Worm (Caenorhabditis elegans) whole organism, L2 larva: Measurements from ENCODE around the gene aman-2.

Experiments
- C34F6.9 ChIP-seq: fragments of 150-350 bp; optimal IDR thresholded peaks from 2 replicates; lab custom pipeline; 2014; ENCODE audit warnings: missing biosample characterization, missing genetic modification characterization
- F13H6.1 ChIP-seq: sonication (generic microtip); optimal IDR thresholded peaks from 2 replicates; lab custom pipeline; 2016; ENCODE audit warnings: missing genetic modification characterization, missing compliant biosample characterization
- R02D3.7 ChIP-seq: fragments of 150-350 bp; optimal IDR thresholded peaks from 2 replicates; lab custom pipeline; 2014; ENCODE audit warnings: missing biosample characterization, missing genetic modification characterization
- Y55F3AM.14 ChIP-seq: fragments of 200-800 bp; sonication (Bioruptor generic); optimal IDR thresholded peaks from 2 replicates; lab custom pipeline; 2018; ENCODE audit warnings: mild to moderate bottlenecking, missing genetic modification characterization, missing compliant biosample characterization
- ZK546.5 ChIP-seq: sonication (generic microtip); optimal IDR thresholded peaks from 2 replicates; lab custom pipeline; 2017; ENCODE audit warnings: missing biosample characterization, missing genetic modification characterization
- alr-1 ChIP-seq: fragments of 150-350 bp; optimal IDR thresholded peaks from 2 replicates; lab custom pipeline; 2014; ENCODE audit warnings: missing biosample characterization, missing genetic modification characterization
- aly-2 ChIP-seq: fragments of 150-350 bp; optimal IDR thresholded peaks from 2 replicates; lab custom pipeline; 2014; ENCODE audit warnings: missing biosample characterization, missing genetic modification characterization
- ama-1 ChIP-seq: fragments of 150-350 bp; optimal IDR thresholded peaks from 2 replicates; lab custom pipeline; 2018; ENCODE audit warnings: inconsistent platforms
- ceh-16 ChIP-seq: fragments of 150-350 bp; optimal IDR thresholded peaks from 2 replicates; lab custom pipeline; 2014; ENCODE audit warnings: missing biosample characterization, missing genetic modification characterization
- ceh-82 ChIP-seq: fragments of 150-350 bp; optimal IDR thresholded peaks from 2 replicates; lab custom pipeline; 2014; ENCODE audit warnings: missing biosample characterization, missing genetic modification characterization
- crh-2 ChIP-seq: sonication (generic microtip); optimal IDR thresholded peaks from 2 replicates; lab custom pipeline; 2017; ENCODE audit warnings: missing biosample characterization, missing genetic modification characterization
- dmd-4 ChIP-seq: sonication (generic microtip); optimal IDR thresholded peaks from 2 replicates; lab custom pipeline; 2017; ENCODE audit warnings: missing biosample characterization, missing genetic modification characterization
- egl-27 ChIP-seq: sonication (generic microtip); optimal IDR thresholded peaks from 3 replicates; lab custom pipeline; 2017; ENCODE audit warnings: missing biosample characterization, missing genetic modification reagents, missing genetic modification characterization
- elt-1 ChIP-seq: fragments of 150-350 bp; optimal IDR thresholded peaks from 2 replicates; lab custom pipeline; 2014; ENCODE audit warnings: missing biosample characterization, missing genetic modification characterization
- elt-3 ChIP-seq: sonication (generic microtip); optimal IDR thresholded peaks from 2 replicates; lab custom pipeline; 2017; ENCODE audit warnings: missing biosample characterization, missing genetic modification characterization
- fos-1 ChIP-seq: fragments of 150-350 bp; optimal IDR thresholded peaks from 2 replicates; lab custom pipeline; 2014; ENCODE audit warnings: missing biosample characterization, missing genetic modification characterization
- gmeb-1 ChIP-seq: fragments of 150-350 bp; optimal IDR thresholded peaks from 2 replicates; lab custom pipeline; 2014; ENCODE audit warnings: missing biosample characterization, missing genetic modification characterization
- lin-11 ChIP-seq: fragments of 150-350 bp; sonication (generic microtip); optimal IDR thresholded peaks from 2 replicates; lab custom pipeline; 2014; ENCODE audit warnings: missing biosample characterization, missing genetic modification characterization, inconsistent platforms, mixed read lengths
- lin-13 ChIP-seq: fragments of 150-350 bp; optimal IDR thresholded peaks from 2 replicates; lab custom pipeline; 2014; ENCODE audit warnings: missing biosample characterization, missing genetic modification reagents, missing genetic modification characterization
- lin-39 ChIP-seq: fragments of 150-350 bp; optimal IDR thresholded peaks from 2 replicates; lab custom pipeline; 2014; ENCODE audit warnings: missing biosample characterization, missing genetic modification reagents, missing genetic modification characterization
- mab-5 ChIP-seq: fragments of 150-350 bp; optimal IDR thresholded peaks from 2 replicates; lab custom pipeline; 2014; ENCODE audit warnings: missing biosample characterization, missing genetic modification characterization
- mbf-1 ChIP-seq: sonication (generic microtip); optimal IDR thresholded peaks from 2 replicates; lab custom pipeline; 2017; ENCODE audit warnings: missing biosample characterization, missing genetic modification characterization
- mdl-1 ChIP-seq, 2 experiments: fragments of 150-350 bp in 1 of 2; sonication (generic microtip) in 1 of 2; optimal IDR thresholded peaks; 2 replicates each; lab custom pipeline; 2017; ENCODE audit warnings: missing biosample characterization in 2 of 2, missing genetic modification characterization in 2 of 2
- nhr-11 ChIP-seq: fragments of 150-350 bp; optimal IDR thresholded peaks from 2 replicates; lab custom pipeline; 2014; ENCODE audit warnings: missing biosample characterization, missing genetic modification characterization
- nhr-12 ChIP-seq: fragments of 150-350 bp; optimal IDR thresholded peaks from 2 replicates; lab custom pipeline; 2014; ENCODE audit warnings: missing biosample characterization, missing genetic modification characterization
- nhr-129 ChIP-seq: fragments of 150-350 bp; optimal IDR thresholded peaks from 2 replicates; lab custom pipeline; 2014; ENCODE audit warnings: missing biosample characterization, missing genetic modification characterization
- nhr-21 ChIP-seq: fragments of 150-350 bp; optimal IDR thresholded peaks from 2 replicates; lab custom pipeline; 2014; ENCODE audit warnings: missing biosample characterization, missing genetic modification characterization
- nhr-23 ChIP-seq: fragments of 150-350 bp; optimal IDR thresholded peaks from 2 replicates; lab custom pipeline; 2014; ENCODE audit warnings: missing biosample characterization, missing genetic modification reagents, missing genetic modification characterization
- nhr-237 ChIP-seq: fragments of 150-350 bp; optimal IDR thresholded peaks from 2 replicates; lab custom pipeline; 2014; ENCODE audit warnings: missing biosample characterization, missing genetic modification characterization
- nhr-25 ChIP-seq: fragments of 150-350 bp; sonication (generic microtip); optimal IDR thresholded peaks from 3 replicates; lab custom pipeline; 2014; ENCODE audit warnings: missing biosample characterization, missing genetic modification characterization
- nhr-6 ChIP-seq: fragments of 150-350 bp; optimal IDR thresholded peaks from 2 replicates; lab custom pipeline; 2014; ENCODE audit warnings: missing biosample characterization, missing genetic modification characterization
- nhr-77 ChIP-seq: fragments of 150-350 bp; optimal IDR thresholded peaks from 2 replicates; lab custom pipeline; 2014; ENCODE audit warnings: missing biosample characterization, missing genetic modification characterization
- peb-1 ChIP-seq: fragments of 150-350 bp; optimal IDR thresholded peaks from 2 replicates; lab custom pipeline; 2014; ENCODE audit warnings: missing biosample characterization, missing genetic modification characterization
- sem-4 ChIP-seq: fragments of 150-350 bp; optimal IDR thresholded peaks from 2 replicates; lab custom pipeline; 2014; ENCODE audit warnings: missing biosample characterization, missing genetic modification reagents, missing genetic modification characterization
- skn-1 ChIP-seq: sonication (generic microtip); optimal IDR thresholded peaks from 2 replicates; lab custom pipeline; 2017; ENCODE audit warnings: missing biosample characterization, missing genetic modification characterization
- sma-9 ChIP-seq, 2 experiments: fragments of 150-350 bp in 1 of 2; sonication (generic microtip) in 1 of 2; optimal IDR thresholded peaks; 2 replicates each; lab custom pipeline; 2014 to 2016; ENCODE audit warnings: missing genetic modification characterization in 2 of 2, mild to moderate bottlenecking in 1 of 2, missing biosample characterization in 1 of 2, missing compliant biosample characterization in 1 of 2, missing genetic modification reagents in 1 of 2, moderate library complexity in 1 of 2
- snpc-4 ChIP-seq: fragments of 150-350 bp; optimal IDR thresholded peaks from 2 replicates; lab custom pipeline; 2014; ENCODE audit warnings: missing biosample characterization, missing genetic modification characterization
- unc-39 ChIP-seq: fragments of 150-350 bp; optimal IDR thresholded peaks from 2 replicates; lab custom pipeline; 2014; ENCODE audit warnings: missing biosample characterization, missing genetic modification characterization
- unc-55 ChIP-seq: fragments of 150-350 bp; sonication (generic microtip); optimal IDR thresholded peaks from 3 replicates; lab custom pipeline; 2014; ENCODE audit warnings: missing biosample characterization, missing genetic modification reagents, missing genetic modification characterization
- unc-62 ChIP-seq: fragments of 150-350 bp; optimal IDR thresholded peaks from 2 replicates; lab custom pipeline; 2014; ENCODE audit warnings: missing biosample characterization, missing genetic modification reagents, missing genetic modification characterization
- zag-1 ChIP-seq: fragments of 150-350 bp; optimal IDR thresholded peaks from 2 replicates; lab custom pipeline; 2014; ENCODE audit warnings: missing biosample characterization, missing genetic modification characterization
- ztf-1 ChIP-seq: fragments of 200-800 bp; sonication (Bioruptor generic); conservative IDR thresholded peaks from 2 replicates; pipeline ENCODE4 v1.3.6; 2022; ENCODE audit warnings: missing genetic modification characterization, missing compliant biosample characterization
- ztf-11 ChIP-seq: sonication (generic microtip); optimal IDR thresholded peaks from 2 replicates; lab custom pipeline; 2017; ENCODE audit warnings: missing biosample characterization, missing genetic modification characterization

aman-2 gene

DNA sequence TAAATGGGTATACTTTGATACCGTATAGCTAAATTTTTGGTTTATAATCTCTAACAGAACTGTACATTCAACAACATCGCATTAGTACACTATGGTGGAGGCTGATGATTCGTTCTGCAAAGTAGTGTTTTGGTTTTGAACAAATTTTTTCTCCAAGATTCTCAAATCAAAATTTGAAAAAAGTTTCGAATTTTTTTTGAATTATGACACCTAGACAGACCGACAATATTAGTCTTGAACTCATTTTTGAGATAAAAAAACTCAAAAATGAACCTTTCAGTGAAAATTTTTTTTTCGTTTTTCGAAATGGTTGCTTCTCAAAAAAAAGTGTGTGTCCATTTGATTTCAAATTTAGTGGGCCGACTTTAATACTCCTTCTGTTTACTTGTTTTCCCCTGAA lies 12.4 kb upstream of the aman-2 start:
- no peak for TF ChIP-seq egl-27
- no peak for TF ChIP-seq alr-1 (tag; lab: Kevin White, UChicago)
- no peak for TF ChIP-seq ceh-16 (tag; lab: Kevin White, UChicago)
- TF ChIP-seq fos-1 (tag; lab: Kevin White, UChicago): no peak
- no peak for TF ChIP-seq nhr-23 (tag; lab: Kevin White, UChicago)
- TF ChIP-seq ztf-1 (GFP tag; lab: Robert Waterston, UW): no peak
- no peak for TF ChIP-seq ztf-11 (tag; lab: Kevin White, UChicago)
- TF ChIP-seq ceh-82 (tag; lab: Kevin White, UChicago): no peak

DNA sequence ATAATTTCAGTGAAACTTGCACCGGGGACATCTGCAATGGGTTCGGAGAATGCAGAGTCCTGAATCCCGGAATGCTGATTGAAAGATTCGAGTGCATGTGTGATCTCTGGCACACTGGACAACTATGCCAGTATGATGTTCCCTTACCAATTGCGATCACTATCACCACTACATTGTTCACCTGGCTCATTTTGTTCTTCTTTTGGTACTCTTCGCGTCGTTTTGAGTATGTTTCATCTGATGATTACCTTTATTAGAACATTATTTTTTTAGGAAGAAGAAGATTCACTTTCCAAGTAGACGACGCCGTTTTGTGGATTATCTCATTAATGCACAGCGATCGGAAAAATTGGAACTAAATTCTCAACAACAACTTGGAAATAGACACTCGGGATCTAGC lies 10.7 kb upstream of the aman-2 start:
- TF ChIP-seq C34F6.9 (tag; lab: Kevin White, UChicago) (no peak), nhr-25 (tag; lab: Kevin White, UChicago) (no peak), mbf-1 (tag; lab: Kevin White, UChicago) (no peak), nhr-77 (tag; lab: Kevin White, UChicago) (no peak), zag-1 (tag; lab: Kevin White, UChicago) (no peak), nhr-23 (tag; lab: Kevin White, UChicago) (no peak), skn-1 (tag; lab: Kevin White, UChicago) (no peak), lin-13 (no peak), ztf-1 (GFP tag; lab: Robert Waterston, UW) (no peak), mdl-1 (tag; optimal IDR thresholded peaks at IDR 0.05; lab: Kevin White, UChicago) (no peak), crh-2 (no peak), dmd-4 (tag; lab: Kevin White, UChicago) (no peak), nhr-6 (tag; lab: Kevin White, UChicago) (no peak), sem-4 (tag; lab: Kevin White, UChicago) (no peak), nhr-237 (tag; lab: Kevin White, UChicago) (no peak), ztf-11 (tag; lab: Kevin White, UChicago) (no peak), R02D3.7 (tag; lab: Kevin White, UChicago) (no peak), nhr-129 (tag; lab: Kevin White, UChicago) (no peak), nhr-12 (no peak), lin-39 (tag; lab: Kevin White, UChicago) (no peak)
- TF ChIP-seq, all 48 proteins: peak for 0

DNA sequence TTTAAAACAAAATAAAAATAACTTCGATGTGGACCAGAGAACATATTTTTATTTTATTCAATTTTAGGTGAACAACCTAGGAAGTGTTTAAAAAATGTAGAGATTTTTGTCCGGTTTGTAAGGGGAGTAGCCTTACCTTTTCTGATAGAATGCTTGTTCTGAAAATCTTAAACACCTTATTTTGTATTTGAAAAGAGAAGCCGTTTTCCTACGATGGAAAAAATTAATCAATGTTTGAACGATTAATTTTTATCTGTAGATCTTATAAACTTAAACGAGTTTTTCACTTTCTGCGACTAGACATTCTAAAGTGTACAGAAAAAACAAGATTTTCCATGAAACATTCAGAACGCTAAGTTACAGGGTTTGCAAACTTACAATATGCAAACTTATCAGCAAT lies 9.3 kb upstream of the aman-2 start, which contains the start of gene F58H1.6:
TSS of gene F58H1.6 (plus strand) at position 301 of the 400 bp plus-strand sequence.
- TF ChIP-seq unc-62 (GFP tag; lab: Kevin White, UChicago) (no peak), nhr-21 (tag; lab: Kevin White, UChicago) (no peak), gmeb-1 (tag; lab: Kevin White, UChicago) (no peak), peb-1 (tag; lab: Kevin White, UChicago) (no peak)

DNA sequence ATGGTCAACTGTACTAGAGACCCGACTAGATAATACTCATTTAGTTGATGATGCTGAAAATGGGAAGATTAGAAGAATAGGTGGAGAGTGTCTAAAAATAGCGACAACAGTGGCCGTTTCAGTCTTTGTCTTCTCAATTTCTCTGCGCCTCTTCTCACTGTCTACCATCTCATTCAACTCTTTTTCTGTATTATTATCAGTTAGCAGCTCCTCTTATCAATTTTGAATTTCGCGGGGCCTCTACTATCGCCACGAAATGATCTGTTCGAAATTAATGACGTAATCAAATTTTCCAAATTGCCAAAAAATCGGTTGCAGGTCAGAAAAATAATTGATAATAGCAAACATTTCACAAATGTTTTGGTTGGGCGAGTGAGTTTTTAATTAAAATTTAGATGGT lies 8.6 kb upstream of the aman-2 start:
- TF ChIP-seq skn-1 (tag; lab: Kevin White, UChicago) (peak; percentile 51), lin-11 (tag; lab: Kevin White, UChicago) (no peak), crh-2 (peak; percentile 61), ceh-16 (tag; lab: Kevin White, UChicago) (no peak), unc-39 (tag; lab: Kevin White, UChicago) (no peak), F13H6.1 (tag; lab: Kevin White, UChicago) (peak; percentile 70), sma-9 (GFP tag; optimal IDR thresholded peaks at IDR 0.05; lab: Kevin White, UChicago) (peak; percentile 57), sma-9 (tag; optimal IDR thresholded peaks at IDR 0.05; lab: Kevin White, UChicago) (no peak), fos-1 (tag; lab: Kevin White, UChicago) (peak; percentile 80), gmeb-1 (tag; lab: Kevin White, UChicago) (peak; percentile 51)

DNA sequence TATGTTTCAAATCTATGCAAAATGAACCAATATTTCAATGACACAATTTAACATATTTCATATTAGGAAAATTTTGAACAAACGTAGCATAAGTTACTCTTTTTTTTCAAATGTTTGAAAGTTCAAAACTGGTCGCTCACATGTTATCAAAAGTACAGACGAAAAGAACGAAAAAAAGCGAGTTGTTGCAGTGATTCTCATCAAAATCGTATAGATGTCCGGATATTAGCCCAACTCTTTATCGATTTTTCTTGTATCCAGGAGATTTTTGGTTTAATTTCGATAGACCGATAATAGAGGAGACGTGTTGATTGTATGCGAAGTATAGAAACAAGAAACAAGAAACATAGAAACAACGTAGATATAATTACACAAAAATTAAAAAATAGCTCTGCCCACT lies 7.3 kb upstream of the aman-2 start:
- TF ChIP-seq nhr-129 (tag; lab: Kevin White, UChicago) (no peak), crh-2 (no peak)

DNA sequence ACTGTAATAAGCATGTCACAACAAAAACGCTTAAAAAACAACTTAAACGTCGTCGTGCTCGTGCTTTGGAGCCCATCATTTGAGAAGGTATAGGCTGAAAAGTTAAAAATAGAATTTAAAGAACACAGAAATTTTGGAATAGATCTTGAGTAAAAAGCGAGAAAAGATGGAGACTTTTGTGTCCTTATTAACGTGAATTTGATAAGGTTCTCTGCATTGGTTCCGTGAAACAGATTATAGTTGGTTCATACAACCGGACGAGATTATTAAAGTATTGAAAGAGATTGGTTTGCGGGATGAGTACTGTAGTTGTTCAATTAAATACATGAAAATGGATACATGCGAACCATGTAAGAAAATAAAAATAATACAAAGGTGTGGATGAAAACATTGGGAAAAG lies 4.7 kb upstream of the aman-2 start, which contains the start of gene gpla-1:
TSS of gene gpla-1 (minus strand) at position 101 of the 400 bp plus-strand sequence.
- TF ChIP-seq zag-1 (tag; lab: Kevin White, UChicago) (no peak), nhr-12 (no peak), elt-1 (no peak), lin-11 (tag; lab: Kevin White, UChicago) (no peak), sem-4 (tag; lab: Kevin White, UChicago) (no peak), snpc-4 (no peak), mab-5 (tag; lab: Kevin White, UChicago) (no peak), ZK546.5 (tag; lab: Kevin White, UChicago) (no peak), unc-55 (GFP tag; lab: Kevin White, UChicago) (no peak), ama-1 (lab: Kevin White, UChicago) (no peak), nhr-11 (no peak), ztf-1 (GFP tag; lab: Robert Waterston, UW) (no peak), unc-39 (tag; lab: Kevin White, UChicago) (no peak), aly-2 (tag; lab: Kevin White, UChicago) (no peak), unc-62 (GFP tag; lab: Kevin White, UChicago) (no peak), lin-13 (no peak), elt-3 (no peak), Y55F3AM.14 (GFP tag; lab: Kevin White, UChicago) (no peak), nhr-6 (tag; lab: Kevin White, UChicago) (no peak)
